Worm (Caenorhabditis elegans): ENCODE data around the gene klp-3.

klp-3 gene

DNA sequence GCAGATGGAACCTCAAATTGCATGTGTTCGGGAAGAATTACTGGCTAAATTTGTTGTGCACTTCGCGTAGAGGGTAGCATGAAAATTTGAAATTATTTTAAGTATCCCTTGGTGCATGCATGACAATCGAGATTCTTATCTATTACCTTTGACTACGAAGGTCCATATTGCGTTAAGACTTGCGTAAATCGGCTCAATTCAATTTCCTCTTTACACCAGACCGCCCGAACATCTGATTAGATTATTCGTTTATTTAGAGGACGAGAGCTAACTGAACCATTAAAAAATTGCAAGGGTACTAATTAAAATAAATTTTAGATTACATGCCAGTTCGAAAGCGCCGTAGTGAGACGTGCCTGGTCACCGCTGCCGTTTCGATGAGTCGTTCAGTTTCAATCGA, 24.6 kb upstream of the klp-3 start:
- no peak for TF ChIP-seq hmbx-1 (tag; optimal IDR thresholded peaks at IDR 0.05)
- no peak for TF ChIP-seq hnd-1 (tag; optimal IDR thresholded peaks at IDR 0.05)
- no peak for TF ChIP-seq F13C5.2 (tag; optimal IDR thresholded peaks at IDR 0.05)
- no peak for TF ChIP-seq tbx-37 (GFP tag; conservative IDR thresholded peaks at IDR 0.05)
- no peak for TF ChIP-seq ama-1 (optimal IDR thresholded peaks at IDR 0.05)
- TF ChIP-seq ceh-36 (tag; optimal IDR thresholded peaks at IDR 0.05) = no peak
- TF ChIP-seq B0310.2 (tag; optimal IDR thresholded peaks at IDR 0.05) = no peak
- no peak for TF ChIP-seq pes-1 (GFP tag; IDR thresholded peaks at IDR 0.05)
- TF ChIP-seq tra-4 (tag; optimal IDR thresholded peaks at IDR 0.05) = no peak
- TF ChIP-seq scrt-1 (GFP tag; IDR thresholded peaks at IDR 0.05) = no peak
- no peak for TF ChIP-seq ceh-13 (GFP tag; optimal IDR thresholded peaks at IDR 0.05)
- TF ChIP-seq tbx-11 (GFP tag; IDR thresholded peaks at IDR 0.05) = no peak
- TF ChIP-seq aly-1 (tag; optimal IDR thresholded peaks at IDR 0.05) = no peak
- no peak for TF ChIP-seq sea-1 (GFP tag; conservative IDR thresholded peaks at IDR 0.05)

DNA sequence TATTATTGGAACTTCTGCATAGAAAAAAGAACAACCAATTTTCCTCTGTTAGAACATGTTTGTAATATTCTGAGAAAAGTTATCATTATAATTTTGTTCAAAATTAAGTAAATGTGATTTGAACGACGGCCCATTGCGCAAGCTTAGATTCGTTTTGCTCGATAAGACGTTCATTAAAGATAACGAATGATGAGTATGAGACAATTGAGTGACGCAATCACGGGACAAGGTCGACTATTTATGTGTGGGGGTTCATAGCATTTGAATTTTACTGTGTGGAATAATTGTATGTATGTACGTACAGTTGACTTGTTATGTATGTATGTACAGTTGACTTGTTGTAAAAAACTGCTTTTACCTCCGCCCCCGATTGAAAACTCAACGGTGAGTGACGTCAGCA, 22.8 kb upstream of the klp-3 start:
- no peak for TF ChIP-seq flt-1 (GFP tag; IDR thresholded peaks at IDR 0.05)
- TF ChIP-seq hnd-1 (tag; optimal IDR thresholded peaks at IDR 0.05) = no peak
- no peak for TF ChIP-seq scrt-1 (GFP tag; IDR thresholded peaks at IDR 0.05)
- no peak for TF ChIP-seq ets-7 (tag; optimal IDR thresholded peaks at IDR 0.05)
- TF ChIP-seq hmbx-1 (tag; optimal IDR thresholded peaks at IDR 0.05) = no peak
- no peak for TF ChIP-seq tra-4 (tag; optimal IDR thresholded peaks at IDR 0.05)
- TF ChIP-seq ama-1 (optimal IDR thresholded peaks at IDR 0.05) = no peak
- TF ChIP-seq sea-1 (GFP tag; conservative IDR thresholded peaks at IDR 0.05) = no peak
- no peak for TF ChIP-seq ceh-13 (GFP tag; optimal IDR thresholded peaks at IDR 0.05)
- no peak for TF ChIP-seq tbx-37 (GFP tag; conservative IDR thresholded peaks at IDR 0.05)

DNA sequence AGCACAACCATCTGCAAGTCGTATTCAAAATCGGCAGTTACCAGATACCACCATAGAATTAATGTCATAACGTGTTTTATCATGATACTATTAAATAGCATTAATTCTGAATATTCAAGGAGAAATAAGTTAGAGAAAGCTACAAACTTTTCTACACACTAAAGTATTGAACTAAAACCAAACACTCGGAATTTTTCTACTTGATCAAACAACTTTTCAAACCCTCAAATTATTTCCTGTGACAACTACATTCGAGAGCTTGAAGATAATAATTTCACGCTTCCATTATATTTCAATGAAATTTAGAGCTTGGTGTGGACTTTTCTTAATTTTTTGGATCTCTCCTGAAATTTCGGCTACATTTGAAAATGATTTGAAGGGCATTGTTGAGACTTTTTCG, 19.7 kb upstream of the klp-3 start, which contains the start of gene irld-47:
Gene irld-47, minus strand, starts transcription at position 101 of the 400 bp plus-strand sequence.
- no peak for TF ChIP-seq pes-1 (GFP tag; IDR thresholded peaks at IDR 0.05)
- no peak for TF ChIP-seq flt-1 (GFP tag; IDR thresholded peaks at IDR 0.05)
- no peak for TF ChIP-seq F13C5.2 (tag; optimal IDR thresholded peaks at IDR 0.05)
- no peak for TF ChIP-seq tbx-11 (GFP tag; IDR thresholded peaks at IDR 0.05)
- no peak for TF ChIP-seq ets-7 (tag; optimal IDR thresholded peaks at IDR 0.05)
- TF ChIP-seq B0310.2 (tag; optimal IDR thresholded peaks at IDR 0.05) = no peak
- no peak for TF ChIP-seq sea-1 (GFP tag; conservative IDR thresholded peaks at IDR 0.05)
- no peak for TF ChIP-seq tbx-37 (GFP tag; conservative IDR thresholded peaks at IDR 0.05)
- TF ChIP-seq ceh-13 (GFP tag; optimal IDR thresholded peaks at IDR 0.05) = no peak
- TF ChIP-seq aly-1 (tag; optimal IDR thresholded peaks at IDR 0.05) = no peak
- no peak for TF ChIP-seq ama-1 (optimal IDR thresholded peaks at IDR 0.05)
- TF ChIP-seq hmg-4 (GFP tag; optimal IDR thresholded peaks at IDR 0.05) = no peak
- no peak for TF ChIP-seq scrt-1 (GFP tag; IDR thresholded peaks at IDR 0.05)
- no peak for TF ChIP-seq hnd-1 (tag; optimal IDR thresholded peaks at IDR 0.05)
- TF ChIP-seq hmbx-1 (tag; optimal IDR thresholded peaks at IDR 0.05) = no peak

DNA sequence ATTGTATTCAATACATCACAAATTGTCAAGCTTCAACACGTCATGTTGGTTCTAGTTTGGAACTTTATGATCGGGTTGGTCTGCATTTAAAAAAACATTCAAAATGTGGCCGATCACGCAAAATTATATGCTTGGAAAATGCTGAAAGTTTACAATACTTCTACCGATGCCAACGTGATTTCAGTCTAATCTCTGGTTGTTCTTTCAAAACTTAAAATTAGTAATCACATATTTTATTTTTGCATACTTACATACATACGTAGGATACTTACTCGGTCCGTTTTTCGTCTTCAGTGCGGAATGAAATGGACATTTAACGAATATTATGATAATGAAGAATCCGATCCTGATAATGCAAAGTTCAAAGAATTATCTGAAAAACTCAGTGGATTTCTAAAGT, 17.0 kb upstream of the klp-3 start, which contains the start of gene srw-62:
Gene srw-62, plus strand, starts transcription at position 301 of the 400 bp plus-strand sequence.
- no peak for TF ChIP-seq tbx-11 (GFP tag; IDR thresholded peaks at IDR 0.05)
- TF ChIP-seq aly-1 (tag; optimal IDR thresholded peaks at IDR 0.05) = no peak

DNA sequence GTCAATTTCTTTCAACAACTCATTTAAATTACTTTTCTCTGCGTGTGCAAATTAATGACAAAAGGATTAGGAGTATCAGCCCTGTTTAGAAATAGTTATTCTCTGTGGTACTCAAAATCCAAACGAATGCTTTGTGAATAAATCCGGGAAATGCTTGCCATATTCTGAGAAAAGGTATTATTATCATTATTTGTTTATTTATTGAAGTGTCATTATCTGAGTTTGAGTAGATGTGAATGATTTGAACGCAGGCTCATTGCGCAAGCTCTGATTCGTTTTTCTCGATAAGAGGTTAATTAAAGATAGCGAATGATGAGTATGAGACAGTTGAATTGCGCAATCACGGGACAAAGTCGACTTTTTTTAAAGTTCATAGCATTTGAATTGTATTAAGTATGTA, 14.3 kb upstream of the klp-3 start:
- TF ChIP-seq tra-4 (tag; optimal IDR thresholded peaks at IDR 0.05) = no peak
- no peak for TF ChIP-seq scrt-1 (GFP tag; IDR thresholded peaks at IDR 0.05)
- TF ChIP-seq tbx-11 (GFP tag; IDR thresholded peaks at IDR 0.05) = no peak
- TF ChIP-seq sea-1 (GFP tag; conservative IDR thresholded peaks at IDR 0.05) = no peak
- no peak for TF ChIP-seq ceh-36 (tag; optimal IDR thresholded peaks at IDR 0.05)
- no peak for TF ChIP-seq hnd-1 (tag; optimal IDR thresholded peaks at IDR 0.05)
- no peak for TF ChIP-seq F13C5.2 (tag; optimal IDR thresholded peaks at IDR 0.05)
- no peak for TF ChIP-seq pes-1 (GFP tag; IDR thresholded peaks at IDR 0.05)
- TF ChIP-seq hmbx-1 (tag; optimal IDR thresholded peaks at IDR 0.05) = no peak
- no peak for TF ChIP-seq B0310.2 (tag; optimal IDR thresholded peaks at IDR 0.05)
- TF ChIP-seq flt-1 (GFP tag; IDR thresholded peaks at IDR 0.05) = no peak
- TF ChIP-seq tbx-37 (GFP tag; conservative IDR thresholded peaks at IDR 0.05) = no peak
- TF ChIP-seq ama-1 (optimal IDR thresholded peaks at IDR 0.05) = no peak
- no peak for TF ChIP-seq ceh-13 (GFP tag; optimal IDR thresholded peaks at IDR 0.05)
- no peak for TF ChIP-seq aly-1 (tag; optimal IDR thresholded peaks at IDR 0.05)

DNA sequence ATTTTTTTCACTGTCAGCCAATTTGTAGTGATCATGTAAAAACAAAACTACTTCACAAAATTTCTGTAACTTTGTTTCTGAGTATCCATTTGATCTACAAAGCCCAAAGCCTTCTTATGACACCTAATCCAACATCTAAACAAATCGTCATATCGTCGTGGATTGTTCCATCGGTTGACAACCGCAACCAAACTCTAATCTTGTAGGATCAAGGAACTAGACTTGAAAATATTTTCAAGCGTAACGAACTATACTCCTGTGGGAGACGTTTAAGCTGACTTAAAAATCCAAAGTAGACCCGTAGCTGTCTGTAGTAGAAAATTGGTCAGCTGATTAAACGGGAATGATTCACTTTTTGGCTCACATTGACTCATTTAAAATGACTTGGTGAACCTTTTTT, 12.5 kb upstream of the klp-3 start:
- TF ChIP-seq ets-7 (tag; optimal IDR thresholded peaks at IDR 0.05) = no peak

DNA sequence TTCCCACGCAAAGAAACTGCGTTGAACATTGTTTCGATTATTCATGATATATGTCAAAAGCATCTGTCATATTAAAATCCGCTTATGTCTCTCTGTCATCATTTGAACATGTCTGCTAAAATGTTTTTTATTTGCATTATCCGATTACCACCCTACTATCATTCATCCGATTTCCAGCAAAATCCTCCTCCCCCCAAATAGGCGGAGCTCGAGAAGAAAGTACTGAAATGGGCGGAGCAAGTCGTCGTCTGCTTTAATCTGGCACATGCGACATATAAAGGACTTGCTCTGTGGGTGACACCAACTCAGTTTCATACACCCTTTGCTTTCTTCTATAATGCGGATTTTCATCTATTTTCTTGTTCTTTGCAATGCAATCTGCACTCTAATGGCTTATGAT, 10.1 kb upstream of the klp-3 start, which contains the start of gene T09A5.14:
Gene T09A5.14, plus strand, starts transcription at position 301 of the 400 bp plus-strand sequence.
- TF ChIP-seq ets-7 (tag; optimal IDR thresholded peaks at IDR 0.05) = no peak
- TF ChIP-seq hmbx-1 (tag; optimal IDR thresholded peaks at IDR 0.05) = no peak
- no peak for TF ChIP-seq ceh-13 (GFP tag; optimal IDR thresholded peaks at IDR 0.05)
- TF ChIP-seq scrt-1 (GFP tag; IDR thresholded peaks at IDR 0.05) = no peak
- no peak for TF ChIP-seq tbx-37 (GFP tag; conservative IDR thresholded peaks at IDR 0.05)
- TF ChIP-seq aly-1 (tag; optimal IDR thresholded peaks at IDR 0.05) = no peak
- no peak for TF ChIP-seq ceh-36 (tag; optimal IDR thresholded peaks at IDR 0.05)
- no peak for TF ChIP-seq ama-1 (optimal IDR thresholded peaks at IDR 0.05)

DNA sequence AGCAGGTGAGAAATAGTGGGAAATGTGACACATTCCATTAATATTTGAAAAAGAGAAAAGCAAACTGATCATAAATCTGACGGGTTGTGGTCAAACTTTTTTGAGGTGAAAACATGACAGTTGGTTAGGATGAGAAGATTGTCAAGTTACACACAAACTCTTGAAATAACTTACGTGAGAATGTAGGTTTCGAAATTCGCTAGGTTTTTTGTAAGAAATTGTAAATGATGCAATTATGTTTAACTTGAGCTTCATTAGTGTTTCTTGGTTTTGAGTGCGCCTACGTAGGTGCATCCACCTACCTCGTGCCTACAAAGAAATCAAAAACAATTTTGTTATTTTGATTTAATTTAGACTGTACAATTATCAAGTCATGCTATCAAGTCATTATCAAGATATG, 6.8 kb upstream of the klp-3 start, which contains the start of gene cex-2:
Gene cex-2, minus strand, starts transcription at position 101 of the 400 bp plus-strand sequence.
- TF ChIP-seq ets-7 (tag; optimal IDR thresholded peaks at IDR 0.05) (no peak), scrt-1 (GFP tag; IDR thresholded peaks at IDR 0.05) (no peak), aly-1 (tag; optimal IDR thresholded peaks at IDR 0.05) (no peak), ama-1 (optimal IDR thresholded peaks at IDR 0.05) (no peak), pes-1 (GFP tag; IDR thresholded peaks at IDR 0.05) (no peak), hnd-1 (tag; optimal IDR thresholded peaks at IDR 0.05) (no peak), ceh-36 (tag; optimal IDR thresholded peaks at IDR 0.05) (no peak)

All from whole organism, early embryonic.